Fruit fly (Drosophila melanogaster) whole organism, embryonic: ENCODE results near the gene smash.
A peak's percentile ranks its signal among the peaks of the same experiment; 100 is the strongest.

Source experiments
- Antp ChIP-seq: fragments of 200-800 bp; sonication (Bioruptor generic); optimal IDR thresholded peaks from 3 replicates; lab custom pipeline; 2016; ENCODE audit warnings: missing biosample characterization, missing genetic modification characterization
- Bdp1 ChIP-seq: fragments of 200-800 bp; sonication (Bioruptor generic); optimal IDR thresholded peaks from 3 replicates; lab custom pipeline; 2016; ENCODE audit warnings: missing biosample characterization, missing genetic modification characterization
- CG12744 ChIP-seq: fragments of 200-800 bp; sonication (Bioruptor generic); optimal IDR thresholded peaks from 2 replicates; lab custom pipeline; 2016; ENCODE audit warnings: missing biosample characterization, missing genetic modification characterization
- CG13424 ChIP-seq: fragments of 200-800 bp; sonication (Bioruptor generic); optimal IDR thresholded peaks from 2 replicates; lab custom pipeline; 2019; ENCODE audit warnings: missing biosample characterization, mild to moderate bottlenecking, missing genetic modification characterization, moderate library complexity
- CG13624 ChIP-seq: fragments of 200-800 bp; sonication (Bioruptor generic); optimal IDR thresholded peaks from 2 replicates; lab custom pipeline; 2016; ENCODE audit warnings: missing biosample characterization, missing genetic modification characterization
- CG17385 ChIP-seq: fragments of 200-800 bp; sonication (Bioruptor generic); optimal IDR thresholded peaks from 3 replicates; lab custom pipeline; 2018; ENCODE audit warnings: missing biosample characterization, mild to moderate bottlenecking, missing genetic modification characterization
- CG17912 ChIP-seq: fragments of 200-800 bp; sonication (Bioruptor generic); optimal IDR thresholded peaks from 2 replicates; lab custom pipeline; 2018; ENCODE audit warnings: missing biosample characterization, mild to moderate bottlenecking, missing genetic modification characterization
- CG2120 ChIP-seq: fragments of 200-800 bp; sonication (Bioruptor generic); optimal IDR thresholded peaks from 3 replicates; lab custom pipeline; 2016; ENCODE audit warnings: missing biosample characterization, missing genetic modification characterization
- CG2199 ChIP-seq: fragments of 200-800 bp; sonication (Bioruptor generic); IDR thresholded peaks from 3 replicates; pipeline ENCODE4 v1.3.6; 2022; ENCODE audit warnings: missing biosample characterization, missing genetic modification characterization
- CG2889 ChIP-seq: fragments of 200-800 bp; sonication (Bioruptor generic); IDR thresholded peaks from 3 replicates; pipeline ENCODE4 v1.3.6; 2022; ENCODE audit warnings: missing biosample characterization, missing genetic modification characterization
- CG30020 ChIP-seq: fragments of 200-800 bp; optimal IDR thresholded peaks from 2 replicates; lab custom pipeline; 2019; ENCODE audit warnings: missing biosample characterization, mild to moderate bottlenecking, missing genetic modification characterization, moderate library complexity
- CG3163 ChIP-seq: fragments of 200-800 bp; sonication (Bioruptor generic); optimal IDR thresholded peaks from 3 replicates; lab custom pipeline; 2016; ENCODE audit warnings: missing biosample characterization, missing genetic modification characterization
- CG3407 ChIP-seq: fragments of 200-800 bp; sonication (Bioruptor generic); optimal IDR thresholded peaks from 2 replicates; lab custom pipeline; 2018; ENCODE audit warnings: missing biosample characterization, mild to moderate bottlenecking, missing genetic modification characterization
- CG34224 ChIP-seq: fragments of 200-800 bp; sonication (Bioruptor generic); IDR thresholded peaks from 3 replicates; pipeline ENCODE4 v1.3.6; 2022; ENCODE audit warnings: missing biosample characterization, missing genetic modification characterization; ENCODE audit not compliant: partially characterized antibody
- CG43689 ChIP-seq: fragments of 200-800 bp; sonication (Bioruptor generic); IDR thresholded peaks from 2 replicates; pipeline ENCODE4 v1.3.6; 2022; ENCODE audit warnings: missing biosample characterization, missing genetic modification characterization
- CG4617 ChIP-seq: fragments of 200-800 bp; sonication (Bioruptor generic); optimal IDR thresholded peaks from 3 replicates; lab custom pipeline; 2016; ENCODE audit warnings: missing biosample characterization, missing genetic modification characterization, borderline replicate concordance
- CG6683 ChIP-seq: fragments of 200-800 bp; sonication (Bioruptor generic); optimal IDR thresholded peaks from 2 replicates; lab custom pipeline; 2017; ENCODE audit warnings: missing biosample characterization, mild to moderate bottlenecking, missing genetic modification characterization, missing genetic modification reagents
- CG8924 ChIP-seq: fragments of 200-800 bp; optimal IDR thresholded peaks from 3 replicates; lab custom pipeline; 2019; ENCODE audit warnings: missing biosample characterization, mild to moderate bottlenecking, missing genetic modification characterization, moderate library complexity
- CG9609 ChIP-seq: fragments of 200-800 bp; sonication (Bioruptor generic); optimal IDR thresholded peaks from 3 replicates; lab custom pipeline; 2016; ENCODE audit warnings: missing biosample characterization, missing genetic modification characterization
- CTCF ChIP-seq: fragments of 200-800 bp; sonication (Bioruptor generic); optimal IDR thresholded peaks from 2 replicates; lab custom pipeline; 2017; ENCODE audit warnings: missing biosample characterization, mild to moderate bottlenecking, missing genetic modification characterization, moderate library complexity
- D19A ChIP-seq: fragments of 200-800 bp; optimal IDR thresholded peaks from 3 replicates; lab custom pipeline; 2019; ENCODE audit warnings: missing biosample characterization, mild to moderate bottlenecking, missing genetic modification characterization, moderate library complexity
- Dbx ChIP-seq: fragments of 200-800 bp; sonication (Bioruptor generic); IDR thresholded peaks from 3 replicates; pipeline ENCODE4 v1.3.6; 2022; ENCODE audit warnings: missing biosample characterization, missing genetic modification characterization
- Dll ChIP-seq: fragments of 200-800 bp; sonication (Bioruptor generic); IDR thresholded peaks from 4 replicates; pipeline ENCODE4 v1.3.6; 2022; ENCODE audit warnings: missing biosample characterization, missing genetic modification characterization; ENCODE audit not compliant: partially characterized antibody
- Dp ChIP-seq: fragments of 200-800 bp; sonication (Bioruptor generic); optimal IDR thresholded peaks from 2 replicates; lab custom pipeline; 2018; ENCODE audit warnings: missing biosample characterization, mild to moderate bottlenecking, missing genetic modification characterization, moderate library complexity
- Fer2 ChIP-seq: fragments of 200-800 bp; sonication (Bioruptor generic); optimal IDR thresholded peaks from 2 replicates; lab custom pipeline; 2018; ENCODE audit warnings: missing biosample characterization, mild to moderate bottlenecking, missing genetic modification characterization, moderate library complexity
- H15 ChIP-seq: fragments of 200-800 bp; sonication (Bioruptor generic); IDR thresholded peaks from 3 replicates; pipeline ENCODE4 v1.3.6; 2022; ENCODE audit warnings: missing biosample characterization, missing genetic modification characterization
- HLH4C ChIP-seq: fragments of 200-800 bp; sonication (Bioruptor generic); IDR thresholded peaks from 3 replicates; pipeline ENCODE4 v1.3.6; 2022; ENCODE audit warnings: missing biosample characterization, missing genetic modification characterization; ENCODE audit not compliant: partially characterized antibody
- NfI ChIP-seq: fragments of 200-800 bp; sonication (Bioruptor generic); optimal IDR thresholded peaks from 3 replicates; lab custom pipeline; 2018; ENCODE audit warnings: missing biosample characterization, mild to moderate bottlenecking, missing genetic modification characterization, moderate library complexity
- Sry-β ChIP-seq: fragments of 200-800 bp; sonication (Bioruptor generic); optimal IDR thresholded peaks from 2 replicates; lab custom pipeline; 2018; ENCODE audit warnings: missing biosample characterization, mild to moderate bottlenecking, missing genetic modification characterization, moderate library complexity
- Ssrp ChIP-seq: fragments of 200-800 bp; sonication (Bioruptor generic); optimal IDR thresholded peaks from 2 replicates; lab custom pipeline; 2018; ENCODE audit warnings: missing biosample characterization, mild to moderate bottlenecking, missing genetic modification characterization, moderate library complexity
- Vsx1 ChIP-seq: fragments of 200-800 bp; sonication (Bioruptor generic); optimal IDR thresholded peaks from 2 replicates; lab custom pipeline; 2017; ENCODE audit warnings: missing biosample characterization, mild to moderate bottlenecking, missing genetic modification characterization, missing genetic modification reagents
- aop ChIP-seq: fragments of 200-800 bp; sonication (Bioruptor generic); IDR thresholded peaks from 2 replicates; pipeline ENCODE4 v1.3.6; 2022; ENCODE audit warnings: missing biosample characterization, missing genetic modification characterization
- ato ChIP-seq: fragments of 200-800 bp; sonication (Bioruptor generic); IDR thresholded peaks from 2 replicates; pipeline ENCODE4 v1.3.6; 2022; ENCODE audit warnings: missing biosample characterization, missing genetic modification characterization; ENCODE audit not compliant: partially characterized antibody
- btn ChIP-seq: fragments of 200-800 bp; sonication (Bioruptor generic); optimal IDR thresholded peaks from 2 replicates; lab custom pipeline; 2016; ENCODE audit warnings: missing biosample characterization, missing genetic modification characterization
- chn ChIP-seq: fragments of 200-800 bp; sonication (Bioruptor generic); optimal IDR thresholded peaks from 2 replicates; lab custom pipeline; 2016; ENCODE audit warnings: missing biosample characterization, missing genetic modification characterization
- dati ChIP-seq: fragments of 200-800 bp; sonication (Bioruptor generic); IDR thresholded peaks from 2 replicates; pipeline ENCODE4 v1.3.6; 2022; ENCODE audit warnings: missing biosample characterization, missing genetic modification characterization
- ems ChIP-seq: fragments of 200-800 bp; sonication (Bioruptor generic); optimal IDR thresholded peaks from 3 replicates; lab custom pipeline; 2016; ENCODE audit warnings: missing biosample characterization, missing genetic modification characterization
- esg ChIP-seq: fragments of 200-800 bp; sonication (Bioruptor generic); conservative IDR thresholded peaks from 2 replicates; pipeline ENCODE4 v1.3.6; 2022; ENCODE audit warnings: missing biosample characterization, missing genetic modification characterization
- gem ChIP-seq: fragments of 200-800 bp; sonication (Bioruptor generic); optimal IDR thresholded peaks from 2 replicates; lab custom pipeline; 2019; ENCODE audit warnings: missing biosample characterization, mild to moderate bottlenecking, missing genetic modification characterization, moderate library complexity
- hbn ChIP-seq: fragments of 200-800 bp; sonication (Bioruptor generic); IDR thresholded peaks from 2 replicates; pipeline ENCODE4 v1.3.6; 2022; ENCODE audit warnings: missing biosample characterization, missing genetic modification characterization; ENCODE audit not compliant: partially characterized antibody
- lab ChIP-seq: fragments of 200-800 bp; sonication (Bioruptor generic); optimal IDR thresholded peaks from 3 replicates; lab custom pipeline; 2017; ENCODE audit warnings: missing biosample characterization, missing genetic modification characterization, mild to moderate bottlenecking, moderate library complexity, missing genetic modification reagents
- nerfin-1 ChIP-seq: fragments of 200-800 bp; sonication (Bioruptor generic); optimal IDR thresholded peaks from 3 replicates; lab custom pipeline; 2019; ENCODE audit warnings: missing biosample characterization, mild to moderate bottlenecking, missing genetic modification characterization, moderate library complexity
- pnt ChIP-seq: fragments of 200-800 bp; sonication (Bioruptor generic); optimal IDR thresholded peaks from 3 replicates; lab custom pipeline; 2016; ENCODE audit warnings: missing biosample characterization, missing genetic modification characterization
- repo ChIP-seq: fragments of 200-800 bp; sonication (Bioruptor generic); optimal IDR thresholded peaks from 2 replicates; lab custom pipeline; 2016; ENCODE audit warnings: missing biosample characterization, missing genetic modification characterization
- rib ChIP-seq: fragments of 200-800 bp; sonication (Bioruptor generic); IDR thresholded peaks from 2 replicates; pipeline ENCODE4 v1.3.6; 2022; ENCODE audit warnings: missing biosample characterization, missing genetic modification characterization
- sd ChIP-seq: fragments of 200-800 bp; sonication (Bioruptor generic); optimal IDR thresholded peaks from 3 replicates; lab custom pipeline; 2018; ENCODE audit warnings: missing biosample characterization, mild to moderate bottlenecking, missing genetic modification characterization, moderate library complexity
- tio ChIP-seq: fragments of 200-800 bp; sonication (Bioruptor generic); optimal IDR thresholded peaks from 2 replicates; lab custom pipeline; 2017; ENCODE audit warnings: missing biosample characterization, missing genetic modification characterization, inconsistent platforms
- trh ChIP-seq: fragments of 200-800 bp; sonication (Bioruptor generic); optimal IDR thresholded peaks from 2 replicates; lab custom pipeline; 2016; ENCODE audit warnings: missing biosample characterization, missing genetic modification characterization
- zen2 ChIP-seq: fragments of 200-800 bp; sonication (Bioruptor generic); IDR thresholded peaks from 3 replicates; pipeline ENCODE4 v1.3.6; 2022; ENCODE audit warnings: missing biosample characterization, missing genetic modification characterization; ENCODE audit not compliant: partially characterized antibody

The smash gene

DNA sequence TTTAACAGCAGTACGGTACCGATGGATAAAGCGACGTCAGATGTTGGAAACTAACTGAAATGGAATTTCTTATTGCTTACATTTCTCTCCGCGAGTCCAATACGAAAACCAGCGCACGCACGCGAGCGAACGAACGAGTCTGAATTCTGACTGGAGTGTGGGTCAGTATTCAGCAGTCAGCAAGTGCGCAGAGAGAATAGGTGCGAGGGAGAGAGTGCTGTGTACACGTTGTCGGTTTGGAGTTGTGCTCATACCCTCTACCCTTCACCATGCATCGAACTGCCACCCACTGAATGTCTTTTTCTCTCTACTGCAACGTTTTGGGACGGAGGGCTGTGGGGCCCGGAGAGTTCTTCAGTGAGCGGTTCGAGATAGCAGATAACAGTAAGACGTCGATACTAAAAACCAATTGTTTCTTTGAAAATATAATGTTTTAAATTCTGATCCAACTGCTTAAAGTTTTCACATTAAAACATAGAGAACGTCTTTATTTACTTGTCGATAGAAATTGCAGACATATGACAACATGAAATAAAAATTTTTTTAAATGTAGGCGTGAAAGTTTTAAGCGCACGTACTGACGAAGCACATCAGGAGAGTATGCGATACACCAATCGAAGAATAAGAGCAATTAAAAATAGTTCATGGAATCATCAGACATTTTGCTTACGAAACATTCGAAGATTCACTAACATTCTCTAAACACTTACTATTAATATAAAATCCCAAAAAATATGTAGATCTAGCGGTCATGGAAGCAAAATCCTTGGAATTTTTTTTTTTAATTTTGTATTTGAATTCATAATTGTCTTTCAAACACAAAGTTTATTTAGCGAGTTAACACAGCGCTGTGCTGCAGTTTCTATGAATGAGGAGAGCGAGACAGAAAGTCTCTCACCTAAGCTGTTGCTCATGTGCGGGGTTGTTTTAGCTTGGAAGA, 80.4 kb downstream of the smash start (continued):
- TF ChIP-seq sd (tag; lab: Kevin White, UChicago): peak; percentile 94
- no peak for TF ChIP-seq rib
- TF ChIP-seq gem (tag; lab: Kevin White, UChicago): peak; percentile 91
- TF ChIP-seq Bdp1 (GFP tag; lab: Kevin White, UChicago): no peak
- TF ChIP-seq CG6683: peak; percentile 60
- TF ChIP-seq trh (GFP tag; lab: Kevin White, UChicago): peak; percentile 44
- peak; percentile 86 for TF ChIP-seq pnt (GFP tag; lab: Kevin White, UChicago)
- peak; percentile 77 for TF ChIP-seq chn (GFP tag; lab: Kevin White, UChicago)
- no peak for TF ChIP-seq Dbx (GFP tag; lab: Robert Waterston, UW)
- TF ChIP-seq HLH4C (GFP tag; lab: Robert Waterston, UW): no peak
- no peak for TF ChIP-seq CG2889 (GFP tag; lab: Robert Waterston, UW)
- TF ChIP-seq D19A (tag; lab: Kevin White, UChicago): peak; percentile 71
- peak; percentile 88 for TF ChIP-seq CG2120 (GFP tag; lab: Kevin White, UChicago)
- peak; percentile 36 for TF ChIP-seq CG30020 (tag; lab: Kevin White, UChicago)
- peak; percentile 85 for TF ChIP-seq CG9609 (GFP tag; lab: Kevin White, UChicago)
- TF ChIP-seq CG13624: peak; percentile 73
- TF ChIP-seq CG12744 (GFP tag; lab: Kevin White, UChicago): peak; percentile 59
- peak; percentile 60 for TF ChIP-seq Vsx1 (GFP tag; lab: Kevin White, UChicago)
- TF ChIP-seq CG13424: peak; percentile 89
- no peak for TF ChIP-seq Dll (GFP tag; lab: Robert Waterston, UW)
- TF ChIP-seq btn (GFP tag; lab: Kevin White, UChicago): peak; percentile 35
- peak; percentile 86 for TF ChIP-seq Ssrp
- no peak for TF ChIP-seq H15
- TF ChIP-seq CG8924 (tag; lab: Kevin White, UChicago): peak; percentile 85
- no peak for TF ChIP-seq CG17912 (GFP tag; lab: Kevin White, UChicago)
- TF ChIP-seq Sry-β (GFP tag; lab: Kevin White, UChicago): peak; percentile 33
- TF ChIP-seq nerfin-1: peak; percentile 51
- peak; percentile 79 for TF ChIP-seq ems (GFP tag; lab: Kevin White, UChicago)
- TF ChIP-seq CG43689 (GFP tag; lab: Robert Waterston, UW): no peak
- no peak for TF ChIP-seq ato (GFP tag; lab: Robert Waterston, UW)
- TF ChIP-seq dati (GFP tag; lab: Robert Waterston, UW): no peak
- peak; percentile 85 for TF ChIP-seq CG17385 (GFP tag; lab: Kevin White, UChicago)
- peak; percentile 54 for TF ChIP-seq Fer2 (tag; lab: Kevin White, UChicago)
- TF ChIP-seq Antp: peak; percentile 77
- TF ChIP-seq esg (GFP tag; lab: Robert Waterston, UW): no peak
- TF ChIP-seq zen2 (GFP tag; lab: Robert Waterston, UW): no peak
- TF ChIP-seq CG3163 (GFP tag; lab: Kevin White, UChicago): peak; percentile 62
- TF ChIP-seq CG4617: peak; percentile 67
- TF ChIP-seq CG2199 (GFP tag; lab: Robert Waterston, UW): no peak
- peak; percentile 94 for TF ChIP-seq tio (GFP tag; lab: Kevin White, UChicago)
- peak; percentile 84 for TF ChIP-seq NfI (GFP tag; lab: Kevin White, UChicago)
- TF ChIP-seq repo (GFP tag; lab: Kevin White, UChicago): peak; percentile 57
- peak; percentile 79 for TF ChIP-seq lab (GFP tag; lab: Kevin White, UChicago)
- TF ChIP-seq CTCF: no peak
- peak; percentile 75 for TF ChIP-seq CG3407 (GFP tag; lab: Kevin White, UChicago)
- TF ChIP-seq aop (GFP tag; lab: Robert Waterston, UW): no peak
- no peak for TF ChIP-seq CG34224 (GFP tag; lab: Robert Waterston, UW)
- no peak for TF ChIP-seq hbn (GFP tag; lab: Robert Waterston, UW)
- peak; percentile 22 for TF ChIP-seq Dp
